Fruit fly (Drosophila melanogaster): ENCODE data around the gene CG31269.

Gene CG31269

DNA sequence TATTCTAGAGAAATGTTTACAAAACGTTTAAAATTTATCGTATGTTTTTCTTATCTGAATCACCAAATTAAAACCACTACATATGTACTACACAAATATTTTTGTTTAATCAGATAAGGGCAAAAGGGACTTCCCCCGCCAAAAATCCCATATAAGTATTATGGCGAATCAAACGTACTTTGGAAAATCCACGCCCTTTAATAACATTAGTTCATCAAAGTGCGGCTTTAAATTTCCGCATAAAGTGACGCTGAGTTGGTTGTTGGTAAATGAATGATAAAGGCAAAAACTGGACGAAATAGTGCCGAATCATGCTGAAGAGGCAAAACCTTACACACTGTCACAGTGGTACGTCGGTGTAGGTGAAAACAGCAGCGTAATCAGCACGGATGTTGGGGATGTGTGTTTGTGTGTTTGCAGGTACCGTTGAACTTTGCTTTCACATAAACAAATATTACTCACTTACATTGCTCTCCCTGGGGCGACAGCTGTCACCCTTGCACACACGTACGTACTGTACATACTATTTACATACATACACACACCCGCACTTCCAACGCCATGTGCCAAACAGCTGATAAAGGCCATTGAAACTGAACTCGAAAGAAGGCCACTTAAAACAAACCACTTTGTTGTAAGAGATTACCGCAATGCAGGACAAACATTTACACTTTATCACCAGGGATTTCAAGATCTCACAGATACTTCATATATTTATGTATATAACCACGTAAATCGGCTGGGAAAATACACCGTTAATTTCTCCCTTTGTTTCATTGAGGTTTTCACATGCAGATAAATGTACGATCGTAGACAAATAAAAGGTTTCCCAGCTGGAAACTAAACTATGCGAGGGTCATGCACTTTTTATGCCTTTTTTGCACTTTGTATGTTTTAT, 47.7 kb upstream of the CG31269 start:
- TF ChIP-seq CG3919 (GFP tag; optimal IDR thresholded peaks at IDR 0.05) (peak; percentile 25), Sox102F (GFP tag; optimal IDR thresholded peaks at IDR 0.05) (no peak), Eip75B (GFP tag; optimal IDR thresholded peaks at IDR 0.05) (peak; percentile 36), net (GFP tag; optimal IDR thresholded peaks at IDR 0.05) (peak; percentile 18), CG1621 (tag; optimal IDR thresholded peaks at IDR 0.05) (peak; percentile 35), CG11294 (GFP tag; IDR thresholded peaks at IDR 0.05) (no peak), vri (GFP tag; optimal IDR thresholded peaks at IDR 0.05) (peak; percentile 68), CG15336 (GFP tag; IDR thresholded peaks at IDR 0.05) (peak; percentile 42), CG9139 (GFP tag; optimal IDR thresholded peaks at IDR 0.05) (peak; percentile 12), CG8119 (GFP tag; IDR thresholded peaks at IDR 0.05) (no peak), acj6 (GFP tag; optimal IDR thresholded peaks at IDR 0.05) (no peak), CG34406 (GFP tag; optimal IDR thresholded peaks at IDR 0.05) (no peak), Smox (GFP tag; optimal IDR thresholded peaks at IDR 0.05) (no peak), ss (GFP tag; optimal IDR thresholded peaks at IDR 0.05) (peak; percentile 61 to 68), CG6163 (GFP tag; IDR thresholded peaks at IDR 0.05) (peak; percentile 76), achi (GFP tag; optimal IDR thresholded peaks at IDR 0.05) (no peak), CG16779 (tag; optimal IDR thresholded peaks at IDR 0.05) (peak; percentile 20), CG6276 (GFP tag; optimal IDR thresholded peaks at IDR 0.05) (no peak), spab (GFP tag; optimal IDR thresholded peaks at IDR 0.05) (peak; percentile 31), OdsH (GFP tag; optimal IDR thresholded peaks at IDR 0.05) (no peak), CG7368 (GFP tag; optimal IDR thresholded peaks at IDR 0.05) (no peak), topi (GFP tag; optimal IDR thresholded peaks at IDR 0.05) (no peak), CG4318 (GFP tag; optimal IDR thresholded peaks at IDR 0.05) (no peak), Blimp-1 (GFP tag; optimal IDR thresholded peaks at IDR 0.05) (no peak), CG6854 (GFP tag; optimal IDR thresholded peaks at IDR 0.05) (peak; percentile 77), fd59A (GFP tag; optimal IDR thresholded peaks at IDR 0.05) (no peak), Hr39 (GFP tag; optimal IDR thresholded peaks at IDR 0.05) (no peak), svp (GFP tag) (peak; percentile 89), Hr4 (GFP tag; optimal IDR thresholded peaks at IDR 0.05) (no peak), Eip78C (GFP tag) (peak; percentile 87)

DNA sequence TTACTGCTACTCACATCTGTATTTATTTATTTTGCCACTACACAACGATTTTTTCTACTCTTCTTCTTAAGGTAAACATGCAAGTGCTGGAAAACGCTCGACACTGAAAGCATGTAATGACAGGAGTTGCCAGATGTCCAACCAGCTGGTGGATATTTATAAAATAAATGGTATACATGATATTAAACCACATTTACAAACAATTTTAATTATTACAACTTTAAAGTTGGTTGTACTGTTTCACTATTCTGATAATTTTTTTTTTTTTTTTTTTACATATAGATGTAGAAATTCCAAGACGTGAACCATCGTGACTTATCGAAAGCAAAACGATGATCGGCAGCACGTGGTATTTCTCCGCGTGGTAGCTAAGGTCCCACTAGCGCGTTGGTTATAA, 47.1 kb upstream of the CG31269 start, which contains the start of the genes Keap1 and kuk:
Gene Keap1, minus strand, starts transcription at position 87 of the 397 bp plus-strand sequence.
Gene kuk, plus strand, starts transcription at position 386 of the 397 bp plus-strand sequence.
- peak; percentile 71 for TF ChIP-seq Met (GFP tag; optimal IDR thresholded peaks at IDR 0.05)
- TF ChIP-seq CG8319 (GFP tag; optimal IDR thresholded peaks at IDR 0.05), result peak; percentile 19
- no peak for TF ChIP-seq CG9139 (GFP tag; optimal IDR thresholded peaks at IDR 0.05)
- TF ChIP-seq Ets96B (tag; optimal IDR thresholded peaks at IDR 0.05), result no peak
- peak; percentile 60 for TF ChIP-seq pdm3 (GFP tag; optimal IDR thresholded peaks at IDR 0.05)
- peak; percentile 70 for TF ChIP-seq lz (GFP tag; optimal IDR thresholded peaks at IDR 0.05)
- peak; percentile 48; the same call in 1 of the 2 replicates for TF ChIP-seq Gug (GFP tag; IDR thresholded peaks at IDR 0.05)
- no peak for TF ChIP-seq net (GFP tag; optimal IDR thresholded peaks at IDR 0.05)
- TF ChIP-seq dsx (GFP tag; optimal IDR thresholded peaks at IDR 0.05; ENCODE audit: poor library complexity, severe bottlenecking), result no peak
- TF ChIP-seq topi (GFP tag; optimal IDR thresholded peaks at IDR 0.05), result peak; percentile 19
- TF ChIP-seq CG7368 (GFP tag; optimal IDR thresholded peaks at IDR 0.05), result no peak
- TF ChIP-seq CG11294 (GFP tag; IDR thresholded peaks at IDR 0.05), result no peak
- TF ChIP-seq CG8119 (GFP tag; IDR thresholded peaks at IDR 0.05), result no peak
- peak; percentile 27 for TF ChIP-seq Eip78C (GFP tag)
- peak; percentile 68 for TF ChIP-seq vri (GFP tag; optimal IDR thresholded peaks at IDR 0.05)
- TF ChIP-seq OdsH (GFP tag; optimal IDR thresholded peaks at IDR 0.05), result peak; percentile 65
- TF ChIP-seq CG6792 (GFP tag; optimal IDR thresholded peaks at IDR 0.05), result peak; percentile 8
- peak; percentile 31 for TF ChIP-seq CG6808 (GFP tag; optimal IDR thresholded peaks at IDR 0.05)
- no peak for TF ChIP-seq CG16779 (tag; optimal IDR thresholded peaks at IDR 0.05)
- TF ChIP-seq fd85E (GFP tag; optimal IDR thresholded peaks at IDR 0.05), result no peak
- TF ChIP-seq ss (GFP tag; optimal IDR thresholded peaks at IDR 0.05), result no peak
- TF ChIP-seq Hr4 (GFP tag; optimal IDR thresholded peaks at IDR 0.05), result peak; percentile 38
- TF ChIP-seq dac (GFP tag; optimal IDR thresholded peaks at IDR 0.05), result no peak
- peak; percentile 61 for TF ChIP-seq Hr39 (GFP tag; optimal IDR thresholded peaks at IDR 0.05)
- peak; percentile 99 for TF ChIP-seq fkh (GFP tag; optimal IDR thresholded peaks at IDR 0.05)
- TF ChIP-seq Blimp-1 (GFP tag; optimal IDR thresholded peaks at IDR 0.05), result no peak
- no peak for TF ChIP-seq svp (GFP tag)
- peak; percentile 35 for TF ChIP-seq CG3032 (tag; optimal IDR thresholded peaks at IDR 0.05)
- peak; percentile 24 for TF ChIP-seq Eip75B (GFP tag; optimal IDR thresholded peaks at IDR 0.05)
- TF ChIP-seq salr (GFP tag; optimal IDR thresholded peaks at IDR 0.05), result no peak
- TF ChIP-seq esn (GFP tag; optimal IDR thresholded peaks at IDR 0.05), result peak; percentile 69
- TF ChIP-seq CG34406 (GFP tag; optimal IDR thresholded peaks at IDR 0.05), result peak; percentile 42
- peak; percentile 41 for TF ChIP-seq CG3919 (GFP tag; optimal IDR thresholded peaks at IDR 0.05)
- TF ChIP-seq Sox14 (GFP tag; optimal IDR thresholded peaks at IDR 0.05), result peak; percentile 84
